Fruit fly (Drosophila melanogaster): ENCODE results near the gene fru.

Gene fru

dm6 chr3R:18395694-18396093 is 149.7 kb downstream of the fru start:
- TF ChIP-seq EcR (GFP tag; optimal IDR thresholded peaks at IDR 0.05) (no peak), pan (optimal IDR thresholded peaks at IDR 0.05) (no peak), CG8478 (optimal IDR thresholded peaks at IDR 0.05) (no peak)

- TF ChIP-seq pan (optimal IDR thresholded peaks at IDR 0.05) (no peak), CG8478 (optimal IDR thresholded peaks at IDR 0.05) (no peak), Dll (optimal IDR thresholded peaks at IDR 0.05) (no peak), usp (GFP tag; optimal IDR thresholded peaks at IDR 0.05) (no peak), psq (optimal IDR thresholded peaks at IDR 0.05) (no peak), EcR (GFP tag; optimal IDR thresholded peaks at IDR 0.05) (no peak)
These were observed 150.5 kb downstream of the fru start for dm6 chr3R:18394876-18395275.

dm6 chr3R:18393436-18393835 is 151.9 kb downstream of the fru start:
- no peak for TF ChIP-seq usp (GFP tag; optimal IDR thresholded peaks at IDR 0.05)
- no peak for TF ChIP-seq Dll (optimal IDR thresholded peaks at IDR 0.05)
- no peak for TF ChIP-seq CG8478 (optimal IDR thresholded peaks at IDR 0.05)
- no peak for TF ChIP-seq psq (optimal IDR thresholded peaks at IDR 0.05)
- no peak for TF ChIP-seq pan (optimal IDR thresholded peaks at IDR 0.05)

- TF ChIP-seq Dll (optimal IDR thresholded peaks at IDR 0.05) (no peak), usp (GFP tag; optimal IDR thresholded peaks at IDR 0.05) (no peak), CG8478 (optimal IDR thresholded peaks at IDR 0.05) (no peak), EcR (GFP tag; optimal IDR thresholded peaks at IDR 0.05) (no peak), psq (optimal IDR thresholded peaks at IDR 0.05) (no peak), pan (optimal IDR thresholded peaks at IDR 0.05) (no peak)
These were observed 155.6 kb downstream of the fru start, which contains the start of gene Vha100-4 for dm6 chr3R:18389790-18390189. TSS of gene Vha100-4 (minus strand) at chr3R:18389805.

dm6 chr3R:18385593-18385992 is 159.8 kb downstream of the fru start, which contains the start of gene cona:
TSS of gene cona (plus strand) at chr3R:18385828.
- TF ChIP-seq CG8478 (optimal IDR thresholded peaks at IDR 0.05) (no peak), psq (optimal IDR thresholded peaks at IDR 0.05) (no peak), usp (GFP tag; optimal IDR thresholded peaks at IDR 0.05) (no peak), pan (optimal IDR thresholded peaks at IDR 0.05) (no peak), Dll (optimal IDR thresholded peaks at IDR 0.05) (no peak), EcR (GFP tag; optimal IDR thresholded peaks at IDR 0.05) (no peak)

dm6 chr3R:18384972-18385371 is 160.4 kb downstream of the fru start, which contains the start of gene CG14309:
TSS of gene CG14309 (minus strand) at chr3R:18385072.
- TF ChIP-seq CG8478 (optimal IDR thresholded peaks at IDR 0.05) (no peak), pan (optimal IDR thresholded peaks at IDR 0.05) (no peak), usp (GFP tag; optimal IDR thresholded peaks at IDR 0.05) (no peak), psq (optimal IDR thresholded peaks at IDR 0.05) (no peak)

dm6 chr3R:18381014-18381512 is 164.3 kb downstream of the fru start, which contains the start of gene CG7675:
TSS of gene CG7675 (minus strand) at chr3R:18381178.
- no peak for TF ChIP-seq usp (GFP tag; optimal IDR thresholded peaks at IDR 0.05)
- TF ChIP-seq psq (optimal IDR thresholded peaks at IDR 0.05): no peak
- TF ChIP-seq CG8478 (optimal IDR thresholded peaks at IDR 0.05): no peak
- no peak for TF ChIP-seq pan (optimal IDR thresholded peaks at IDR 0.05)

- TF ChIP-seq usp (GFP tag; optimal IDR thresholded peaks at IDR 0.05) (no peak), CG8478 (optimal IDR thresholded peaks at IDR 0.05) (no peak), EcR (GFP tag; optimal IDR thresholded peaks at IDR 0.05) (no peak), Dll (optimal IDR thresholded peaks at IDR 0.05) (no peak), psq (optimal IDR thresholded peaks at IDR 0.05) (no peak), pan (optimal IDR thresholded peaks at IDR 0.05) (no peak)
These were observed 165.1 kb downstream of the fru start for dm6 chr3R:18380251-18380812.

dm6 chr3R:18372688-18373304 is 172.6 kb downstream of the fru start, which contains the start of gene gl:
TSS of gene gl (minus strand) at chr3R:18372738.
- TF ChIP-seq Dll (optimal IDR thresholded peaks at IDR 0.05) (no peak), CG8478 (optimal IDR thresholded peaks at IDR 0.05) (no peak), usp (GFP tag; optimal IDR thresholded peaks at IDR 0.05) (no peak), psq (optimal IDR thresholded peaks at IDR 0.05) (no peak), pan (optimal IDR thresholded peaks at IDR 0.05) (no peak), EcR (GFP tag; optimal IDR thresholded peaks at IDR 0.05) (no peak)

- TF ChIP-seq Dll (optimal IDR thresholded peaks at IDR 0.05) (no peak), pan (optimal IDR thresholded peaks at IDR 0.05) (no peak), EcR (GFP tag; optimal IDR thresholded peaks at IDR 0.05) (no peak), CG8478 (optimal IDR thresholded peaks at IDR 0.05) (no peak), psq (optimal IDR thresholded peaks at IDR 0.05) (no peak)
These were observed 174.0 kb downstream of the fru start for dm6 chr3R:18371346-18371745.

- no peak for TF ChIP-seq EcR (GFP tag; optimal IDR thresholded peaks at IDR 0.05)
- no peak for TF ChIP-seq Dll (optimal IDR thresholded peaks at IDR 0.05)
- TF ChIP-seq CG8478 (optimal IDR thresholded peaks at IDR 0.05): no peak
- TF ChIP-seq psq (optimal IDR thresholded peaks at IDR 0.05): no peak
- TF ChIP-seq pan (optimal IDR thresholded peaks at IDR 0.05): no peak
- TF ChIP-seq usp (GFP tag; optimal IDR thresholded peaks at IDR 0.05): no peak
These were observed 176.8 kb downstream of the fru start for dm6 chr3R:18368595-18368994.

dm6 chr3R:18366644-18366985 is 178.8 kb downstream of the fru start:
- TF ChIP-seq psq (optimal IDR thresholded peaks at IDR 0.05) (no peak), EcR (GFP tag; optimal IDR thresholded peaks at IDR 0.05) (no peak), Dll (optimal IDR thresholded peaks at IDR 0.05) (no peak), CG8478 (optimal IDR thresholded peaks at IDR 0.05) (no peak), pan (optimal IDR thresholded peaks at IDR 0.05) (no peak), usp (GFP tag; optimal IDR thresholded peaks at IDR 0.05) (no peak)

All from whole organism.